Worm (Caenorhabditis elegans) whole organism, L1 larva: ENCODE measurements around the gene fbxb-99.
"Not testable (repeated sequence)": the region's sequence is repeated elsewhere in the genome, so short reads cannot be mapped to it uniquely, and the experiment has no call there.

Experiments
- C04F5.9 ChIP-seq: sonication (generic microtip); optimal IDR thresholded peaks from 2 replicates; lab custom pipeline; 2016; ENCODE audit warnings: missing genetic modification characterization, missing compliant biosample characterization
- F16B12.6 ChIP-seq: fragments of 150-350 bp; optimal IDR thresholded peaks from 2 replicates; lab custom pipeline; 2014; ENCODE audit warnings: missing biosample characterization, missing genetic modification characterization
- alr-1 ChIP-seq: fragments of 200-800 bp; sonication (Bioruptor generic); optimal IDR thresholded peaks from 2 replicates; lab custom pipeline; 2018; ENCODE audit warnings: borderline replicate concordance, mild to moderate bottlenecking, missing genetic modification characterization, missing compliant biosample characterization
- aly-2 ChIP-seq: fragments of 150-350 bp; optimal IDR thresholded peaks from 2 replicates; lab custom pipeline; 2014; ENCODE audit warnings: missing biosample characterization, missing genetic modification characterization
- blmp-1 ChIP-seq: fragments of 150-350 bp; optimal IDR thresholded peaks from 2 replicates; lab custom pipeline; 2014; ENCODE audit warnings: missing biosample characterization, missing genetic modification characterization
- ceh-8 ChIP-seq: fragments of 200-800 bp; sonication (Bioruptor generic); optimal IDR thresholded peaks from 2 replicates; lab custom pipeline; 2018; ENCODE audit warnings: mild to moderate bottlenecking, missing genetic modification characterization, moderate library complexity, missing compliant biosample characterization
- ceh-82 ChIP-seq, 3 experiments: fragments of 150-350 bp in 1 of 3; sonication (generic microtip) in 2 of 3; optimal IDR thresholded peaks; 2 replicates each; lab custom pipeline; 2014 to 2017; ENCODE audit warnings: missing biosample characterization in 3 of 3, missing genetic modification characterization in 3 of 3
- efl-1 ChIP-seq, 4 experiments: fragments of 150-350 bp; optimal IDR thresholded peaks in 3 of 4; peaks in 1 of 4; 1 replicate in 1 of 4; 2 replicates in 3 of 4; lab custom pipeline; 2014; ENCODE audit warnings: missing biosample characterization in 2 of 4, missing genetic modification characterization in 2 of 4, missing genetic modification reagents in 2 of 4
- efl-3 ChIP-seq: fragments of 200-800 bp; sonication (Bioruptor generic); optimal IDR thresholded peaks from 2 replicates; lab custom pipeline; 2018; ENCODE audit warnings: mild to moderate bottlenecking, missing genetic modification characterization, missing compliant biosample characterization
- egl-13 ChIP-seq: sonication (generic microtip); optimal IDR thresholded peaks from 2 replicates; lab custom pipeline; 2016; ENCODE audit warnings: missing genotype, missing genetic modification reagents, missing genetic modification characterization, missing compliant biosample characterization
- fkh-4 ChIP-seq: sonication (generic microtip); optimal IDR thresholded peaks from 2 replicates; lab custom pipeline; 2016; ENCODE audit warnings: missing compliant biosample characterization, missing genetic modification characterization, borderline replicate concordance
- fkh-8 ChIP-seq: sonication (generic microtip); optimal IDR thresholded peaks from 2 replicates; lab custom pipeline; 2016; ENCODE audit warnings: mild to moderate bottlenecking, missing genetic modification characterization, missing compliant biosample characterization
- fos-1 ChIP-seq: fragments of 150-350 bp; optimal IDR thresholded peaks from 2 replicates; lab custom pipeline; 2014; ENCODE audit warnings: missing biosample characterization, missing genetic modification characterization
- hpl-2 ChIP-seq: fragments of 150-350 bp; optimal IDR thresholded peaks from 2 replicates; lab custom pipeline; 2014; ENCODE audit warnings: missing biosample characterization, missing genetic modification reagents, missing genetic modification characterization
- irx-1 ChIP-seq: sonication (generic microtip); optimal IDR thresholded peaks from 2 replicates; lab custom pipeline; 2016; ENCODE audit warnings: missing genetic modification characterization, missing compliant biosample characterization
- isw-1 ChIP-seq: fragments of 200-800 bp; sonication (Bioruptor generic); IDR thresholded peaks from 2 replicates; pipeline ENCODE4 v1.3.6; 2022; ENCODE audit warnings: missing genetic modification characterization, missing compliant biosample characterization
- jun-1 ChIP-seq: fragments of 150-350 bp; optimal IDR thresholded peaks from 2 replicates; lab custom pipeline; 2014; ENCODE audit warnings: missing biosample characterization, missing genetic modification reagents, missing genetic modification characterization
- lin-39 ChIP-seq: fragments of 150-350 bp; optimal IDR thresholded peaks from 2 replicates; lab custom pipeline; 2014; ENCODE audit warnings: missing biosample characterization, missing genetic modification reagents, missing genetic modification characterization
- mef-2 ChIP-seq: fragments of 150-350 bp; optimal IDR thresholded peaks from 2 replicates; lab custom pipeline; 2014; ENCODE audit warnings: missing biosample characterization, missing genetic modification characterization
- nhr-71 ChIP-seq: sonication (generic microtip); optimal IDR thresholded peaks from 2 replicates; lab custom pipeline; 2016; ENCODE audit warnings: mild to moderate bottlenecking, missing genetic modification characterization, moderate library complexity, missing compliant biosample characterization
- nhr-90 ChIP-seq: sonication (generic microtip); optimal IDR thresholded peaks from 2 replicates; lab custom pipeline; 2016; ENCODE audit warnings: mild to moderate bottlenecking, missing genetic modification characterization, missing compliant biosample characterization; ENCODE audit not compliant: poor library complexity
- pag-3 ChIP-seq: sonication (generic microtip); optimal IDR thresholded peaks from 2 replicates; lab custom pipeline; 2017; ENCODE audit warnings: missing genetic modification characterization, mild to moderate bottlenecking, missing compliant biosample characterization, antibody characterized with exemption, borderline replicate concordance; ENCODE audit not compliant: insufficient read depth
- rnt-1 ChIP-seq: sonication (generic microtip); optimal IDR thresholded peaks from 2 replicates; lab custom pipeline; 2016; ENCODE audit warnings: mild to moderate bottlenecking, missing genetic modification characterization, moderate library complexity, missing compliant biosample characterization
- snu-23 ChIP-seq: sonication (generic microtip); optimal IDR thresholded peaks from 2 replicates; lab custom pipeline; 2016; ENCODE audit warnings: missing genetic modification characterization, missing compliant biosample characterization
- sox-4 ChIP-seq: sonication (generic microtip); optimal IDR thresholded peaks from 2 replicates; lab custom pipeline; 2016; ENCODE audit warnings: missing genetic modification characterization, missing compliant biosample characterization
- sup-37 ChIP-seq: fragments of 200-800 bp; sonication (Bioruptor generic); optimal IDR thresholded peaks from 2 replicates; lab custom pipeline; 2018; ENCODE audit warnings: mild to moderate bottlenecking, missing genetic modification characterization, missing compliant biosample characterization
- swsn-7 ChIP-seq: sonication (generic microtip); optimal IDR thresholded peaks from 2 replicates; lab custom pipeline; 2016; ENCODE audit warnings: missing genetic modification characterization, missing compliant biosample characterization
- unc-130 ChIP-seq: fragments of 150-350 bp; optimal IDR thresholded peaks from 2 replicates; lab custom pipeline; 2017; ENCODE audit warnings: missing biosample characterization, missing genetic modification characterization, inconsistent platforms
- unc-86 ChIP-seq: sonication (generic microtip); optimal IDR thresholded peaks from 2 replicates; lab custom pipeline; 2016; ENCODE audit warnings: missing genetic modification characterization, missing compliant biosample characterization
- vab-15 ChIP-seq: sonication (generic microtip); optimal IDR thresholded peaks from 2 replicates; lab custom pipeline; 2017; ENCODE audit warnings: missing genotype, mild to moderate bottlenecking, missing genetic modification characterization, missing compliant biosample characterization
- zag-1 ChIP-seq: fragments of 150-350 bp; optimal IDR thresholded peaks from 2 replicates; lab custom pipeline; 2014; ENCODE audit warnings: missing biosample characterization, missing genetic modification characterization
- ztf-11 ChIP-seq, 2 experiments: sonication (generic microtip); optimal IDR thresholded peaks; 2 replicates each; lab custom pipeline; 2016 to 2017; ENCODE audit warnings: missing genetic modification characterization in 2 of 2, missing biosample characterization in 1 of 2, missing compliant biosample characterization in 1 of 2

Gene fbxb-99

ce11 chrII:3773130-3773529 lies 20.1 kb downstream of the fbxb-99 start, which contains the start of gene T24E12.10:
Gene T24E12.10, minus strand, starts transcription at chrII:3773230.
- no peak for TF ChIP-seq snu-23
- no peak for TF ChIP-seq efl-1 (optimal IDR thresholded peaks at IDR 0.05; lab: Kevin White, UChicago)
- TF ChIP-seq efl-1 (GFP tag; optimal IDR thresholded peaks at IDR 0.05 in 1 of 2; lab: Kevin White, UChicago) = peak in 1 of 2 experiments; percentile 15

ce11 chrII:3771640-3772039 lies 21.6 kb downstream of the fbxb-99 start:
- TF ChIP-seq F16B12.6 (tag; lab: Kevin White, UChicago) (no peak), blmp-1 (tag; lab: Kevin White, UChicago) (no peak), irx-1 (tag; lab: Kevin White, UChicago) (no peak), zag-1 (tag; lab: Kevin White, UChicago) (no peak), ztf-11 (tag; optimal IDR thresholded peaks at IDR 0.05; lab: Kevin White, UChicago) (no peak), jun-1 (tag; lab: Kevin White, UChicago) (no peak), alr-1 (no peak), hpl-2 (no peak), efl-3 (no peak), ceh-8 (GFP tag; lab: Kevin White, UChicago) (no peak), fkh-4 (tag; lab: Kevin White, UChicago) (no peak), swsn-7 (no peak), C04F5.9 (no peak), rnt-1 (no peak), isw-1 (GFP tag; lab: Robert Waterston, UW) (no peak)

ce11 chrII:3764486-3764885 lies 28.8 kb downstream of the fbxb-99 start, which contains the start of gene srx-112:
Gene srx-112, minus strand, starts transcription at chrII:3764586.
- no peak for TF ChIP-seq ceh-82 (tag; optimal IDR thresholded peaks at IDR 0.05; lab: Kevin White, UChicago)
- TF ChIP-seq hpl-2 = no peak
- no peak for TF ChIP-seq sox-4 (tag; lab: Kevin White, UChicago)
- no peak for TF ChIP-seq nhr-90 (tag; lab: Kevin White, UChicago)
- TF ChIP-seq vab-15 (tag; lab: Kevin White, UChicago) = no peak
- no peak for TF ChIP-seq egl-13 (tag; lab: Kevin White, UChicago)
- no peak for TF ChIP-seq aly-2 (tag; lab: Kevin White, UChicago)
- no peak for TF ChIP-seq unc-86 (tag; lab: Kevin White, UChicago)
- no peak for TF ChIP-seq fos-1
- no peak for TF ChIP-seq isw-1 (GFP tag; lab: Robert Waterston, UW)
- no peak for TF ChIP-seq pag-3 (tag; lab: Kevin White, UChicago)

ce11 chrII:3761599-3761998 lies 31.6 kb downstream of the fbxb-99 start, which contains the start of gene T24E12.6:
Gene T24E12.6, minus strand, starts transcription at chrII:3761699.
- TF ChIP-seq efl-3; irx-1 (tag; lab: Kevin White, UChicago); fos-1: not testable (repeated sequence)

- peak; percentile 55 for TF ChIP-seq fkh-8 (tag; lab: Kevin White, UChicago)
- no peak for TF ChIP-seq sup-37 (GFP tag; lab: Kevin White, UChicago)
- TF ChIP-seq unc-130 (tag; lab: Kevin White, UChicago) = no peak
- TF ChIP-seq jun-1 (tag; lab: Kevin White, UChicago) = no peak
- no peak for TF ChIP-seq alr-1
- peak; percentile 52 for TF ChIP-seq nhr-71 (tag; lab: Kevin White, UChicago)
- TF ChIP-seq, all 84 proteins: peak for 2
Measured at ce11 chrII:3759010-3759409, 34.2 kb downstream of the fbxb-99 start, which contains the start of gene T24E12.12. Gene T24E12.12, plus strand, starts transcription at chrII:3759290.

- TF ChIP-seq lin-39 = no peak
- TF ChIP-seq F16B12.6 (tag; lab: Kevin White, UChicago) = no peak
- no peak for TF ChIP-seq isw-1 (GFP tag; lab: Robert Waterston, UW)
- TF ChIP-seq mef-2 (tag; lab: Kevin White, UChicago) = no peak
Measured at ce11 chrII:3757499-3757898, 35.7 kb downstream of the fbxb-99 start, which contains the start of gene srx-111. Gene srx-111, plus strand, starts transcription at chrII:3757799.
